Worm (Caenorhabditis elegans): ENCODE results near the gene add-2.
"Not testable (repeated sequence)": the region's sequence is repeated elsewhere in the genome, so short reads cannot be mapped to it uniquely, and the experiment has no call there.

The add-2 gene

ce11 chrV:12026878-12027477 is 13.8 kb upstream of the add-2 start:
- TF ChIP-seq B0310.2 (tag; optimal IDR thresholded peaks at IDR 0.05) (no peak), hmbx-1 (tag; optimal IDR thresholded peaks at IDR 0.05) (no peak), tbx-37 (GFP tag; conservative IDR thresholded peaks at IDR 0.05) (no peak), hmg-4 (GFP tag; optimal IDR thresholded peaks at IDR 0.05) (no peak), hnd-1 (tag; optimal IDR thresholded peaks at IDR 0.05) (no peak), scrt-1 (GFP tag; IDR thresholded peaks at IDR 0.05) (no peak), tbx-11 (GFP tag; IDR thresholded peaks at IDR 0.05) (no peak), ceh-36 (tag; optimal IDR thresholded peaks at IDR 0.05) (no peak), ets-7 (tag; optimal IDR thresholded peaks at IDR 0.05) (no peak), ceh-13 (GFP tag; optimal IDR thresholded peaks at IDR 0.05) (no peak)

- TF ChIP-seq ceh-13 (GFP tag; optimal IDR thresholded peaks at IDR 0.05) = no peak
- TF ChIP-seq sea-1 (GFP tag; conservative IDR thresholded peaks at IDR 0.05) = no peak
- no peak for TF ChIP-seq pes-1 (GFP tag; IDR thresholded peaks at IDR 0.05)
- TF ChIP-seq aly-1 (tag; optimal IDR thresholded peaks at IDR 0.05) = no peak
- no peak for TF ChIP-seq tra-4 (tag; optimal IDR thresholded peaks at IDR 0.05)
- no peak for TF ChIP-seq hmg-4 (GFP tag; optimal IDR thresholded peaks at IDR 0.05)
- no peak for TF ChIP-seq ets-7 (tag; optimal IDR thresholded peaks at IDR 0.05)
- TF ChIP-seq ama-1 (optimal IDR thresholded peaks at IDR 0.05) = no peak
- no peak for TF ChIP-seq B0310.2 (tag; optimal IDR thresholded peaks at IDR 0.05)
- TF ChIP-seq hmbx-1 (tag; optimal IDR thresholded peaks at IDR 0.05) = no peak
- TF ChIP-seq tbx-11 (GFP tag; IDR thresholded peaks at IDR 0.05) = no peak
- TF ChIP-seq F13C5.2 (tag; optimal IDR thresholded peaks at IDR 0.05) = no peak
- TF ChIP-seq hnd-1 (tag; optimal IDR thresholded peaks at IDR 0.05) = no peak
- TF ChIP-seq flt-1 (GFP tag; IDR thresholded peaks at IDR 0.05) = no peak
- no peak for TF ChIP-seq tbx-37 (GFP tag; conservative IDR thresholded peaks at IDR 0.05)
- TF ChIP-seq ceh-36 (tag; optimal IDR thresholded peaks at IDR 0.05) = no peak
- TF ChIP-seq scrt-1 (GFP tag; IDR thresholded peaks at IDR 0.05) = no peak
These were observed 12.5 kb upstream of the add-2 start for ce11 chrV:12025683-12026082.

ce11 chrV:12024273-12024672 is 11.1 kb upstream of the add-2 start:
- TF ChIP-seq hmg-4 (GFP tag; optimal IDR thresholded peaks at IDR 0.05) = no peak
- no peak for TF ChIP-seq flt-1 (GFP tag; IDR thresholded peaks at IDR 0.05)
- TF ChIP-seq scrt-1 (GFP tag; IDR thresholded peaks at IDR 0.05) = peak; percentile 67; the same call in 1 of the 2 replicates
- no peak for TF ChIP-seq sea-1 (GFP tag; conservative IDR thresholded peaks at IDR 0.05)
- no peak for TF ChIP-seq tbx-11 (GFP tag; IDR thresholded peaks at IDR 0.05)
- no peak for TF ChIP-seq ets-7 (tag; optimal IDR thresholded peaks at IDR 0.05)
- peak; percentile 62 for TF ChIP-seq aly-1 (tag; optimal IDR thresholded peaks at IDR 0.05)
- TF ChIP-seq tbx-37 (GFP tag; conservative IDR thresholded peaks at IDR 0.05) = no peak

- TF ChIP-seq hmg-4 (GFP tag; optimal IDR thresholded peaks at IDR 0.05) (no peak), tra-4 (tag; optimal IDR thresholded peaks at IDR 0.05) (no peak), ama-1 (optimal IDR thresholded peaks at IDR 0.05) (no peak), tbx-11 (GFP tag; IDR thresholded peaks at IDR 0.05) (no peak), tbx-37 (GFP tag; conservative IDR thresholded peaks at IDR 0.05) (no peak), scrt-1 (GFP tag; IDR thresholded peaks at IDR 0.05) (no peak), flt-1 (GFP tag; IDR thresholded peaks at IDR 0.05) (no peak), ceh-13 (GFP tag; optimal IDR thresholded peaks at IDR 0.05) (no peak), B0310.2 (tag; optimal IDR thresholded peaks at IDR 0.05) (no peak), hmbx-1 (tag; optimal IDR thresholded peaks at IDR 0.05) (no peak), ceh-36 (tag; optimal IDR thresholded peaks at IDR 0.05) (no peak)
These were observed 7.7 kb upstream of the add-2 start for ce11 chrV:12020940-12021339.

ce11 chrV:12020026-12020425 is 6.8 kb upstream of the add-2 start, which contains the start of gene F10C2.3:
F10C2.3 (plus strand) TSS chrV:12020326.
- not testable (repeated sequence) for TF ChIP-seq pes-1 (GFP tag; IDR thresholded peaks at IDR 0.05); B0310.2 (tag; optimal IDR thresholded peaks at IDR 0.05); tbx-37 (GFP tag; conservative IDR thresholded peaks at IDR 0.05)

ce11 chrV:12011686-12012085 is 1.5 kb downstream of the add-2 start:
- TF ChIP-seq ama-1 (optimal IDR thresholded peaks at IDR 0.05) (no peak), B0310.2 (tag; optimal IDR thresholded peaks at IDR 0.05) (no peak), scrt-1 (GFP tag; IDR thresholded peaks at IDR 0.05) (no peak)

ce11 chrV:12006495-12006894 is 6.7 kb downstream of the add-2 start, which contains the start of gene F57F5.3:
F57F5.3 (minus strand) TSS chrV:12006595.
- TF ChIP-seq sea-1 (GFP tag; conservative IDR thresholded peaks at IDR 0.05) = no peak
- TF ChIP-seq hmbx-1 (tag; optimal IDR thresholded peaks at IDR 0.05) = no peak
- TF ChIP-seq aly-1 (tag; optimal IDR thresholded peaks at IDR 0.05) = no peak
- no peak for TF ChIP-seq hmg-4 (GFP tag; optimal IDR thresholded peaks at IDR 0.05)
- no peak for TF ChIP-seq ceh-13 (GFP tag; optimal IDR thresholded peaks at IDR 0.05)
- TF ChIP-seq tbx-11 (GFP tag; IDR thresholded peaks at IDR 0.05) = no peak
- TF ChIP-seq ceh-36 (tag; optimal IDR thresholded peaks at IDR 0.05) = no peak
- no peak for TF ChIP-seq B0310.2 (tag; optimal IDR thresholded peaks at IDR 0.05)
- TF ChIP-seq pes-1 (GFP tag; IDR thresholded peaks at IDR 0.05) = no peak

- TF ChIP-seq sea-1 (GFP tag; conservative IDR thresholded peaks at IDR 0.05) (no peak), scrt-1 (GFP tag; IDR thresholded peaks at IDR 0.05) (no peak), B0310.2 (tag; optimal IDR thresholded peaks at IDR 0.05) (no peak), aly-1 (tag; optimal IDR thresholded peaks at IDR 0.05) (no peak), hnd-1 (tag; optimal IDR thresholded peaks at IDR 0.05) (no peak), ceh-36 (tag; optimal IDR thresholded peaks at IDR 0.05) (no peak), tbx-11 (GFP tag; IDR thresholded peaks at IDR 0.05) (no peak), tbx-37 (GFP tag; conservative IDR thresholded peaks at IDR 0.05) (no peak), hmg-4 (GFP tag; optimal IDR thresholded peaks at IDR 0.05) (no peak), hmbx-1 (tag; optimal IDR thresholded peaks at IDR 0.05) (no peak), ceh-13 (GFP tag; optimal IDR thresholded peaks at IDR 0.05) (no peak), F13C5.2 (tag; optimal IDR thresholded peaks at IDR 0.05) (no peak)
These were observed 8.7 kb downstream of the add-2 start for ce11 chrV:12004501-12004940.
